Worm (Caenorhabditis elegans): ENCODE results near the gene srh-177.

DNA sequence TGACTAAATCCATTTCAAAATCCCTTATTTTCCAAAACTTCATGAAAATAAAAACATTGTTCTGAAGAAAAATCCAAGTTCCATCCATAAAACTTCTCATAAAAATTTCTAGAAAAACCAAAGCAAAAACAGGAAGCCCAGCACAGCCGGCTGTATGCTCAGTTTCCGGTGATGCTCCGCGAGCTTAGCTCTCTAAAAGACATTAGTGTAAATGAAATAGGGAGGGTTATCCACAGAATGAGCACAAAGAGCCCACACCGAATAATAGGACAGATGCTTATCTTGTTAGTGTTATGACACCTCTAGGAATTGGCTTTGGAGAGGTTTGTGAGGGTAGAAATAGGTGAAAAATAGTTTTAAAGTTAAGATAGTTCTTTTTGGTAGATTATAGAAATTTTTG, 31.0 kb downstream of the srh-177 start:
- no peak for TF ChIP-seq tbp1 (GFP tag; optimal IDR thresholded peaks at IDR 0.05)
- TF ChIP-seq rpc-1 (optimal IDR thresholded peaks at IDR 0.05): no peak
- TF ChIP-seq rpc-1 (tag; optimal IDR thresholded peaks at IDR 0.05): no peak
- TF ChIP-seq nfyb-1 (GFP tag; IDR thresholded peaks at IDR 0.05): no peak
- no peak for TF ChIP-seq bed-1 (GFP tag; IDR thresholded peaks at IDR 0.05)
- TF ChIP-seq cebp-1 (GFP tag; IDR thresholded peaks at IDR 0.05): no peak
- TF ChIP-seq cebp-1 (tag; optimal IDR thresholded peaks at IDR 0.05): no peak
- no peak for TF ChIP-seq F49E8.2 (tag; optimal IDR thresholded peaks at IDR 0.05; ENCODE audit: insufficient read depth)
- no peak for TF ChIP-seq hsf-1 (GFP tag; IDR thresholded peaks at IDR 0.05)
- no peak for TF ChIP-seq hlh-26 (GFP tag; conservative IDR thresholded peaks at IDR 0.05)
- no peak for TF ChIP-seq zfh-2 (GFP tag; conservative IDR thresholded peaks at IDR 0.05)
- TF ChIP-seq ceh-91 (GFP tag; IDR thresholded peaks at IDR 0.05): no peak
- no peak for TF ChIP-seq T26A5.8 (tag; optimal IDR thresholded peaks at IDR 0.05)
- no peak for TF ChIP-seq xnd-1 (tag; optimal IDR thresholded peaks at IDR 0.05)
- TF ChIP-seq sptf-2 (GFP tag; optimal IDR thresholded peaks at IDR 0.05): no peak
- no peak for TF ChIP-seq ama-1 (optimal IDR thresholded peaks at IDR 0.05)
- no peak for TF ChIP-seq ama-1 (GFP tag; optimal IDR thresholded peaks at IDR 0.05)

Measured in whole organism, young adult.